Worm (Caenorhabditis elegans) whole organism, mixed stage, embryonic: ENCODE results near the gene R11G11.16.

Experiments used
- bed-3 ChIP-seq: fragments of 200-800 bp; sonication (Bioruptor generic); optimal IDR thresholded peaks from 3 replicates; lab custom pipeline; 2018; ENCODE audit warnings: mild to moderate bottlenecking, missing genetic modification characterization, moderate library complexity, missing compliant biosample characterization
- blmp-1 ChIP-seq: fragments of 150-350 bp; optimal IDR thresholded peaks from 2 replicates; lab custom pipeline; 2014; ENCODE audit warnings: missing biosample characterization, missing genetic modification characterization
- ceh-39 ChIP-seq: fragments of 150-350 bp; optimal IDR thresholded peaks from 2 replicates; lab custom pipeline; 2014; ENCODE audit warnings: missing biosample characterization, missing genetic modification characterization
- ceh-43 ChIP-seq: fragments of 200-800 bp; sonication (Bioruptor generic); optimal IDR thresholded peaks from 2 replicates; lab custom pipeline; 2018; ENCODE audit warnings: mild to moderate bottlenecking, missing genetic modification characterization, moderate library complexity, missing compliant biosample characterization
- ceh-83 ChIP-seq: fragments of 200-800 bp; sonication (Bioruptor generic); optimal IDR thresholded peaks from 2 replicates; lab custom pipeline; 2018; ENCODE audit warnings: mild to moderate bottlenecking, missing genetic modification characterization, missing compliant biosample characterization
- ces-1 ChIP-seq: fragments of 150-350 bp; optimal IDR thresholded peaks from 2 replicates; lab custom pipeline; 2014; ENCODE audit warnings: missing biosample characterization, missing genetic modification reagents, missing genetic modification characterization
- cnd-1 ChIP-seq: fragments of 200-800 bp; sonication (Bioruptor generic); optimal IDR thresholded peaks from 2 replicates; lab custom pipeline; 2018; ENCODE audit warnings: mild to moderate bottlenecking, missing genetic modification characterization, missing compliant biosample characterization
- drap-1 ChIP-seq: fragments of 200-800 bp; sonication (Bioruptor generic); optimal IDR thresholded peaks from 3 replicates; lab custom pipeline; 2018; ENCODE audit warnings: mild to moderate bottlenecking, missing genetic modification characterization, missing compliant biosample characterization
- elt-1 ChIP-seq: sonication (generic microtip); optimal IDR thresholded peaks from 2 replicates; lab custom pipeline; 2017; ENCODE audit warnings: missing genetic modification characterization, mild to moderate bottlenecking, missing compliant biosample characterization, antibody characterized with exemption, moderate library complexity, borderline replicate concordance; ENCODE audit not compliant: insufficient read depth
- elt-3 ChIP-seq: fragments of 150-350 bp; optimal IDR thresholded peaks from 2 replicates; lab custom pipeline; 2014; ENCODE audit warnings: missing biosample characterization, missing genetic modification characterization
- flh-1 ChIP-seq: fragments of 200-800 bp; sonication (Bioruptor generic); optimal IDR thresholded peaks from 2 replicates; lab custom pipeline; 2018; ENCODE audit warnings: mild to moderate bottlenecking, missing genetic modification characterization, moderate library complexity, missing compliant biosample characterization
- ham-2 ChIP-seq: fragments of 200-800 bp; sonication (Bioruptor generic); optimal IDR thresholded peaks from 2 replicates; lab custom pipeline; 2018; ENCODE audit warnings: mild to moderate bottlenecking, missing genetic modification characterization, missing compliant biosample characterization
- hlh-1 ChIP-seq: fragments of 150-350 bp; optimal IDR thresholded peaks from 2 replicates; lab custom pipeline; 2014; ENCODE audit warnings: missing biosample characterization, missing genetic modification reagents, missing genetic modification characterization
- lin-13 ChIP-seq: fragments of 150-350 bp; optimal IDR thresholded peaks from 2 replicates; lab custom pipeline; 2014; ENCODE audit warnings: missing biosample characterization, missing genetic modification characterization
- lin-32 ChIP-seq: fragments of 200-800 bp; sonication (Bioruptor generic); optimal IDR thresholded peaks from 2 replicates; lab custom pipeline; 2018; ENCODE audit warnings: mild to moderate bottlenecking, missing genetic modification characterization, missing compliant biosample characterization
- lsy-2 ChIP-seq: fragments of 150-350 bp; optimal IDR thresholded peaks from 2 replicates; lab custom pipeline; 2014; ENCODE audit warnings: missing biosample characterization, missing genetic modification characterization
- mab-5 ChIP-seq: fragments of 150-350 bp; optimal IDR thresholded peaks from 2 replicates; lab custom pipeline; 2014; ENCODE audit warnings: missing biosample characterization, missing genetic modification characterization
- mls-2 ChIP-seq: sonication (generic microtip); optimal IDR thresholded peaks from 2 replicates; lab custom pipeline; 2016; ENCODE audit warnings: mild to moderate bottlenecking, missing genetic modification characterization, moderate library complexity, missing compliant biosample characterization
- nhr-237 ChIP-seq: fragments of 150-350 bp; optimal IDR thresholded peaks from 2 replicates; lab custom pipeline; 2014; ENCODE audit warnings: missing biosample characterization, missing genetic modification characterization
- nhr-28 ChIP-seq: fragments of 150-350 bp; optimal IDR thresholded peaks from 2 replicates; lab custom pipeline; 2014; ENCODE audit warnings: missing biosample characterization, missing genetic modification characterization
- nhr-76 ChIP-seq: sonication (generic microtip); optimal IDR thresholded peaks from 2 replicates; lab custom pipeline; 2017; ENCODE audit warnings: missing biosample characterization, missing genetic modification characterization
- pha-4 ChIP-seq: fragments of 150-350 bp; optimal IDR thresholded peaks from 2 replicates; lab custom pipeline; 2018; ENCODE audit warnings: missing biosample characterization, missing genetic modification reagents, missing genetic modification characterization
- snpc-4 ChIP-seq: fragments of 150-350 bp; optimal IDR thresholded peaks from 2 replicates; lab custom pipeline; 2014; ENCODE audit warnings: missing biosample characterization, missing genetic modification characterization
- sptf-1 ChIP-seq: sonication (generic microtip); optimal IDR thresholded peaks from 2 replicates; lab custom pipeline; 2017; ENCODE audit warnings: mild to moderate bottlenecking, missing genetic modification characterization, moderate library complexity, missing compliant biosample characterization
- tbx-8 ChIP-seq: fragments of 200-800 bp; sonication (Bioruptor generic); optimal IDR thresholded peaks from 2 replicates; lab custom pipeline; 2018; ENCODE audit warnings: mild to moderate bottlenecking, missing genetic modification characterization, moderate library complexity, missing compliant biosample characterization
- unc-120 ChIP-seq: sonication (generic microtip); optimal IDR thresholded peaks from 2 replicates; lab custom pipeline; 2017; ENCODE audit warnings: missing genetic modification characterization, missing compliant biosample characterization; ENCODE audit not compliant: poor library complexity, severe bottlenecking
- unc-39 ChIP-seq: fragments of 150-350 bp; optimal IDR thresholded peaks from 2 replicates; lab custom pipeline; 2014; ENCODE audit warnings: missing biosample characterization, missing genetic modification characterization
- unc-62 ChIP-seq: fragments of 150-350 bp; optimal IDR thresholded peaks from 2 replicates; lab custom pipeline; 2014; ENCODE audit warnings: missing biosample characterization, missing genetic modification reagents, missing genetic modification characterization
- zip-8 ChIP-seq: fragments of 150-350 bp; optimal IDR thresholded peaks from 2 replicates; lab custom pipeline; 2014; ENCODE audit warnings: missing biosample characterization, missing genetic modification characterization
- ztf-11 ChIP-seq: fragments of 150-350 bp; optimal IDR thresholded peaks from 2 replicates; lab custom pipeline; 2014; ENCODE audit warnings: missing biosample characterization, missing genetic modification characterization

R11G11.16 gene

ce11 chrV:489320-489719 is 35.6 kb downstream of the R11G11.16 start, which contains the start of gene nhr-106:
nhr-106 (plus strand) TSS chrV:489620.
- no peak for TF ChIP-seq lsy-2 (tag; lab: Kevin White, UChicago)
- TF ChIP-seq mab-5 (tag; lab: Kevin White, UChicago), result no peak
- no peak for TF ChIP-seq ceh-39 (tag; lab: Kevin White, UChicago)
- no peak for TF ChIP-seq snpc-4 (tag; lab: Kevin White, UChicago)

- no peak for TF ChIP-seq bed-3 (GFP tag; lab: Kevin White, UChicago)
- TF ChIP-seq lsy-2 (tag; lab: Kevin White, UChicago), result no peak
- no peak for TF ChIP-seq cnd-1
- TF ChIP-seq ham-2, result no peak
- no peak for TF ChIP-seq ztf-11 (tag; lab: Kevin White, UChicago)
- no peak for TF ChIP-seq sptf-1 (tag; lab: Kevin White, UChicago)
- no peak for TF ChIP-seq lin-13 (tag; lab: Kevin White, UChicago)
- no peak for TF ChIP-seq snpc-4 (tag; lab: Kevin White, UChicago)
- no peak for TF ChIP-seq elt-1 (tag; lab: Kevin White, UChicago)
- TF ChIP-seq pha-4 (tag; lab: Kevin White, UChicago), result no peak
- no peak for TF ChIP-seq hlh-1 (tag; lab: Kevin White, UChicago)
- TF ChIP-seq ceh-83, result no peak
- TF ChIP-seq ceh-39 (tag; lab: Kevin White, UChicago), result no peak
- no peak for TF ChIP-seq drap-1
Measured at ce11 chrV:487980-488379, 37.0 kb downstream of the R11G11.16 start.

ce11 chrV:486684-487083 is 38.3 kb downstream of the R11G11.16 start, which contains the start of gene nhr-211:
nhr-211 (plus strand) TSS chrV:486984.
- TF ChIP-seq lin-32 (GFP tag; lab: Kevin White, UChicago), result no peak
- no peak for TF ChIP-seq zip-8 (tag; lab: Kevin White, UChicago)
- TF ChIP-seq lsy-2 (tag; lab: Kevin White, UChicago), result no peak
- no peak for TF ChIP-seq ham-2
- TF ChIP-seq ceh-43, result no peak
- TF ChIP-seq ceh-83, result no peak
- TF ChIP-seq snpc-4 (tag; lab: Kevin White, UChicago), result no peak
- TF ChIP-seq elt-3, result no peak
- no peak for TF ChIP-seq nhr-76
- no peak for TF ChIP-seq elt-1 (tag; lab: Kevin White, UChicago)
- TF ChIP-seq bed-3 (GFP tag; lab: Kevin White, UChicago), result no peak
- no peak for TF ChIP-seq tbx-8 (GFP tag; lab: Kevin White, UChicago)

ce11 chrV:484285-484890 is 40.6 kb downstream of the R11G11.16 start, which contains the start of gene nhr-212:
nhr-212 (plus strand) TSS chrV:484857.
- TF ChIP-seq blmp-1 (tag; lab: Kevin White, UChicago) (no peak), pha-4 (tag; lab: Kevin White, UChicago) (peak; percentile 6)
- TF ChIP-seq, all 35 proteins: peak for 1

- no peak for TF ChIP-seq elt-3
- no peak for TF ChIP-seq nhr-76
- TF ChIP-seq ztf-11 (tag; lab: Kevin White, UChicago), result no peak
- TF ChIP-seq unc-62 (GFP tag; lab: Kevin White, UChicago), result no peak
- TF ChIP-seq ceh-39 (tag; lab: Kevin White, UChicago), result no peak
- no peak for TF ChIP-seq nhr-28
- no peak for TF ChIP-seq mls-2 (tag; lab: Kevin White, UChicago)
Measured at ce11 chrV:483289-483795, 41.6 kb downstream of the R11G11.16 start, which contains the start of gene nhr-130. nhr-130 (minus strand) TSS chrV:483339.

- TF ChIP-seq blmp-1 (tag; lab: Kevin White, UChicago), result no peak
- no peak for TF ChIP-seq tbx-8 (GFP tag; lab: Kevin White, UChicago)
- TF ChIP-seq ceh-39 (tag; lab: Kevin White, UChicago), result no peak
- TF ChIP-seq ces-1 (GFP tag; lab: Kevin White, UChicago), result no peak
- TF ChIP-seq lin-32 (GFP tag; lab: Kevin White, UChicago), result no peak
- TF ChIP-seq unc-120 (tag; lab: Kevin White, UChicago), result no peak
- no peak for TF ChIP-seq mab-5 (tag; lab: Kevin White, UChicago)
- TF ChIP-seq mls-2 (tag; lab: Kevin White, UChicago), result no peak
- TF ChIP-seq ceh-43, result no peak
- no peak for TF ChIP-seq unc-39 (tag; lab: Kevin White, UChicago)
- no peak for TF ChIP-seq flh-1
- TF ChIP-seq zip-8 (tag; lab: Kevin White, UChicago), result no peak
- TF ChIP-seq nhr-237 (tag; lab: Kevin White, UChicago), result no peak
Measured at ce11 chrV:482860-483259, 42.1 kb downstream of the R11G11.16 start.
